Worm (Caenorhabditis elegans) whole organism, late embryonic: Measurements from ENCODE around the gene R04D3.2.

Experiments used
- C08G9.2 ChIP-seq: sonication (generic microtip); optimal IDR thresholded peaks from 2 replicates; lab custom pipeline; 2016; ENCODE audit warnings: mild to moderate bottlenecking, missing genetic modification characterization, moderate library complexity, missing compliant biosample characterization
- C38D4.7 ChIP-seq: fragments of 200-800 bp; sonication (Bioruptor generic); optimal IDR thresholded peaks from 2 replicates; lab custom pipeline; 2018; ENCODE audit warnings: mild to moderate bottlenecking, missing genetic modification characterization, moderate library complexity, missing compliant biosample characterization
- F13H6.1 ChIP-seq: sonication (generic microtip); optimal IDR thresholded peaks from 2 replicates; lab custom pipeline; 2016; ENCODE audit warnings: missing genetic modification characterization, missing compliant biosample characterization
- K02D7.2 ChIP-seq: sonication (generic microtip); optimal IDR thresholded peaks from 2 replicates; lab custom pipeline; 2017; ENCODE audit warnings: mild to moderate bottlenecking, missing genetic modification characterization, missing compliant biosample characterization
- K09A11.1 ChIP-seq: sonication (generic microtip); optimal IDR thresholded peaks from 2 replicates; lab custom pipeline; 2017; ENCODE audit warnings: antibody characterized with exemption, mild to moderate bottlenecking, missing genetic modification characterization, missing compliant biosample characterization; ENCODE audit not compliant: insufficient read depth
- T23F11.4 ChIP-seq: fragments of 200-800 bp; sonication (Bioruptor generic); optimal IDR thresholded peaks from 2 replicates; lab custom pipeline; 2018; ENCODE audit warnings: mild to moderate bottlenecking, missing genetic modification characterization, missing compliant biosample characterization
- ama-1 ChIP-seq: fragments of 150-350 bp; optimal IDR thresholded peaks from 2 replicates; lab custom pipeline; 2014
- ceh-14 ChIP-seq: sonication (generic microtip); optimal IDR thresholded peaks from 2 replicates; lab custom pipeline; 2016; ENCODE audit warnings: missing genotype, missing genetic modification characterization, missing compliant biosample characterization
- ceh-18 ChIP-seq: sonication (generic microtip); optimal IDR thresholded peaks from 2 replicates; lab custom pipeline; 2016; ENCODE audit warnings: missing genetic modification characterization, missing compliant biosample characterization
- ceh-19 ChIP-seq: fragments of 200-800 bp; sonication (Bioruptor generic); optimal IDR thresholded peaks from 2 replicates; lab custom pipeline; 2018; ENCODE audit warnings: mild to moderate bottlenecking, missing genetic modification characterization, missing compliant biosample characterization
- ceh-24 ChIP-seq: sonication (generic microtip); optimal IDR thresholded peaks from 2 replicates; lab custom pipeline; 2016; ENCODE audit warnings: mild to moderate bottlenecking, missing genetic modification characterization, missing compliant biosample characterization
- ceh-31 ChIP-seq: sonication (generic microtip); optimal IDR thresholded peaks from 2 replicates; lab custom pipeline; 2016; ENCODE audit warnings: missing genetic modification characterization, missing compliant biosample characterization
- ceh-6 ChIP-seq: fragments of 200-800 bp; sonication (Bioruptor generic); optimal IDR thresholded peaks from 2 replicates; lab custom pipeline; 2018; ENCODE audit warnings: mild to moderate bottlenecking, missing genetic modification characterization, missing compliant biosample characterization
- dmd-4 ChIP-seq: sonication (generic microtip); optimal IDR thresholded peaks from 2 replicates; lab custom pipeline; 2016; ENCODE audit warnings: borderline replicate concordance, missing genetic modification characterization, missing compliant biosample characterization
- dve-1 ChIP-seq: sonication (generic microtip); optimal IDR thresholded peaks from 2 replicates; lab custom pipeline; 2017; ENCODE audit warnings: antibody characterized with exemption, mild to moderate bottlenecking, missing genetic modification characterization, missing compliant biosample characterization
- elt-4 ChIP-seq: sonication (generic microtip); optimal IDR thresholded peaks from 2 replicates; lab custom pipeline; 2016; ENCODE audit warnings: missing genetic modification characterization, missing compliant biosample characterization
- ets-4 ChIP-seq: sonication (generic microtip); optimal IDR thresholded peaks from 2 replicates; lab custom pipeline; 2016; ENCODE audit warnings: missing genetic modification characterization, missing compliant biosample characterization
- eyg-1 ChIP-seq: sonication (generic microtip); optimal IDR thresholded peaks from 2 replicates; lab custom pipeline; 2016; ENCODE audit warnings: missing genotype, missing genetic modification characterization, missing compliant biosample characterization
- fkh-10 ChIP-seq: fragments of 150-350 bp; optimal IDR thresholded peaks from 2 replicates; lab custom pipeline; 2014; ENCODE audit warnings: missing biosample characterization, missing genetic modification reagents, missing genetic modification characterization
- hlh-13 ChIP-seq: fragments of 200-800 bp; sonication (Bioruptor generic); optimal IDR thresholded peaks from 2 replicates; lab custom pipeline; 2018; ENCODE audit warnings: mild to moderate bottlenecking, missing genetic modification characterization, missing compliant biosample characterization
- hlh-15 ChIP-seq: sonication (generic microtip); optimal IDR thresholded peaks from 2 replicates; lab custom pipeline; 2016; ENCODE audit warnings: missing genetic modification characterization, missing compliant biosample characterization
- hlh-30 ChIP-seq: sonication (generic microtip); optimal IDR thresholded peaks from 2 replicates; lab custom pipeline; 2017; ENCODE audit warnings: antibody characterized with exemption, missing genetic modification characterization, missing compliant biosample characterization; ENCODE audit not compliant: insufficient read depth
- hlh-6 ChIP-seq: sonication (generic microtip); optimal IDR thresholded peaks from 2 replicates; lab custom pipeline; 2016; ENCODE audit warnings: missing genotype, missing genetic modification characterization, missing compliant biosample characterization
- hlh-8 ChIP-seq: sonication (generic microtip); optimal IDR thresholded peaks from 2 replicates; lab custom pipeline; 2016; ENCODE audit warnings: missing genotype, missing genetic modification characterization, missing compliant biosample characterization
- lim-6 ChIP-seq: sonication (generic microtip); optimal IDR thresholded peaks from 2 replicates; lab custom pipeline; 2016; ENCODE audit warnings: missing genetic modification characterization, missing compliant biosample characterization
- lin-11 ChIP-seq: fragments of 200-800 bp; sonication (Bioruptor generic); optimal IDR thresholded peaks from 2 replicates; lab custom pipeline; 2018; ENCODE audit warnings: mild to moderate bottlenecking, missing genetic modification characterization, missing compliant biosample characterization
- madf-2 ChIP-seq: sonication (generic microtip); optimal IDR thresholded peaks from 2 replicates; lab custom pipeline; 2017; ENCODE audit warnings: missing genetic modification characterization, missing compliant biosample characterization
- nfya-1 ChIP-seq: sonication (generic microtip); optimal IDR thresholded peaks from 2 replicates; lab custom pipeline; 2017; ENCODE audit warnings: missing genetic modification characterization, mild to moderate bottlenecking, missing compliant biosample characterization, antibody characterized with exemption, moderate library complexity
- npax-4 ChIP-seq: sonication (generic microtip); optimal IDR thresholded peaks from 2 replicates; lab custom pipeline; 2016; ENCODE audit warnings: missing genetic modification characterization, missing compliant biosample characterization
- pha-2 ChIP-seq: sonication (generic microtip); optimal IDR thresholded peaks from 2 replicates; lab custom pipeline; 2017; ENCODE audit warnings: mild to moderate bottlenecking, missing genetic modification characterization, missing compliant biosample characterization
- pqm-1 ChIP-seq: sonication (generic microtip); optimal IDR thresholded peaks from 2 replicates; lab custom pipeline; 2016; ENCODE audit warnings: missing genetic modification characterization, missing compliant biosample characterization
- pros-1 ChIP-seq: fragments of 150-350 bp; optimal IDR thresholded peaks from 2 replicates; lab custom pipeline; 2014; ENCODE audit warnings: missing biosample characterization, missing genetic modification reagents, missing genetic modification characterization
- rnt-1 ChIP-seq: sonication (generic microtip); optimal IDR thresholded peaks from 2 replicates; lab custom pipeline; 2016; ENCODE audit warnings: missing genetic modification characterization, missing compliant biosample characterization
- sox-2 ChIP-seq: fragments of 200-800 bp; sonication (Bioruptor generic); IDR thresholded peaks from 2 replicates; pipeline ENCODE4 v1.3.6; 2022; ENCODE audit warnings: missing genetic modification reagents, missing genetic modification characterization, missing compliant biosample characterization
- tbx-2 ChIP-seq: sonication (generic microtip); optimal IDR thresholded peaks from 2 replicates; lab custom pipeline; 2016; ENCODE audit warnings: missing genetic modification characterization, missing compliant biosample characterization
- tbx-7 ChIP-seq: sonication (generic microtip); optimal IDR thresholded peaks from 2 replicates; lab custom pipeline; 2016; ENCODE audit warnings: missing genotype, missing genetic modification characterization, missing compliant biosample characterization
- unc-42 ChIP-seq: sonication (generic microtip); optimal IDR thresholded peaks from 2 replicates; lab custom pipeline; 2016; ENCODE audit warnings: missing genotype, missing genetic modification characterization, missing compliant biosample characterization
- unc-55 ChIP-seq: sonication (generic microtip); optimal IDR thresholded peaks from 2 replicates; lab custom pipeline; 2017; ENCODE audit warnings: missing biosample characterization, missing genetic modification reagents, missing genetic modification characterization
- unc-86 ChIP-seq: sonication (generic microtip); optimal IDR thresholded peaks from 2 replicates; lab custom pipeline; 2016; ENCODE audit warnings: missing genetic modification characterization, missing compliant biosample characterization
- zip-5 ChIP-seq: sonication (generic microtip); optimal IDR thresholded peaks from 2 replicates; lab custom pipeline; 2016; ENCODE audit warnings: missing genetic modification characterization, missing compliant biosample characterization
- ztf-16 ChIP-seq: sonication (generic microtip); optimal IDR thresholded peaks from 2 replicates; lab custom pipeline; 2017; ENCODE audit warnings: missing genetic modification characterization, missing compliant biosample characterization

Gene R04D3.2

DNA sequence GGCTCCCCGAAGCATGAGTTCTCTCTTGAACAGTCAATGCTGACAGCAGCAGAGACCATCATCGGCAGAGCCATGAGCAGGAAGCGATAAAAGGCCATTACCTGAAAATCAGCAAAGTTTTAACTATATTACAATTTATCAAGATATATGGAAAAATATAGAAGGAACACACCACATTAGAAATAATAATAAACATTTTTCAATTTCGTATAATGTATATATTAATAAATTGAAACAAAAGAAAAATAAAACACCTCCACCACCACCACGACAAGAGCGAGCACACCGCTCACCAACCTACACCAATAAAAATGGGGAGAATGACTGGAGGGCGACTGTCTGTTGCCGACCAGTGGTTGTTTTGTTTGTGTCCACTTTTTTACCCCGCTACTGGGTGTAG, at the start of gene R04D3.2:
TSS of gene R04D3.2 (minus strand) at position 101 of the 400 bp plus-strand sequence.
- TF ChIP-seq hlh-8 (tag; lab: Kevin White, UChicago), result no peak
- no peak for TF ChIP-seq C08G9.2 (tag; lab: Kevin White, UChicago)
- TF ChIP-seq tbx-7 (tag; lab: Kevin White, UChicago), result no peak
- no peak for TF ChIP-seq rnt-1
- no peak for TF ChIP-seq hlh-15 (tag; lab: Kevin White, UChicago)
- TF ChIP-seq F13H6.1 (tag; lab: Kevin White, UChicago), result no peak
- no peak for TF ChIP-seq elt-4
- no peak for TF ChIP-seq eyg-1
- no peak for TF ChIP-seq T23F11.4 (GFP tag; lab: Kevin White, UChicago)
- TF ChIP-seq C38D4.7 (GFP tag; lab: Kevin White, UChicago), result no peak
- TF ChIP-seq ceh-24 (tag; lab: Kevin White, UChicago), result no peak
- no peak for TF ChIP-seq dve-1
- TF ChIP-seq zip-5 (tag; lab: Kevin White, UChicago), result no peak
- TF ChIP-seq K09A11.1 (tag; lab: Kevin White, UChicago), result no peak
- TF ChIP-seq lin-11 (tag; lab: Kevin White, UChicago), result no peak
- TF ChIP-seq pqm-1 (tag; lab: Kevin White, UChicago), result no peak
- no peak for TF ChIP-seq ceh-19 (GFP tag; lab: Kevin White, UChicago)
- no peak for TF ChIP-seq fkh-10 (GFP tag; lab: Kevin White, UChicago)
- TF ChIP-seq ama-1 (lab: Kevin White, UChicago), result no peak
- no peak for TF ChIP-seq npax-4 (tag; lab: Kevin White, UChicago)

DNA sequence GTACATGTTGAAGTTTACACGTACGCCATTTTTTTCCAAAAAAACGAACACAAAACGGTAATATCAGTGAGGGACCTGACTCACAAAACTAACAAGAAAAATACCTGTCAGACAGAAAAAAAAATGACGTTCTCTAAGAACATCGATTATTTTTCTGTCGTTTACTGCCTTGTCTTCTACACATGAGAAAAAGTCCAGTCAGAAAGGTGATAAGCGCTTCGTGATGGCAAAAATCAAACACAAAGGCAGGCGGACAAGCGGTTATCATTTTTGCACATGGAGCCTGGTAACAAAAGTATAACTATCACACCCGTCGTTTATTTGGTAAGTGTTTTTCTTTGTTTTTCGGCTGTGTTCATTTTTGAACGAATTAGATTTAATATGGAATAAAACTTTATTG, 47.4 kb upstream of the R04D3.2 start, which contains the start of gene F46G10.4:
TSS of gene F46G10.4 (plus strand) at position 212 of the 400 bp plus-strand sequence.
- no peak for TF ChIP-seq pha-2 (tag; lab: Kevin White, UChicago)
- TF ChIP-seq F13H6.1 (tag; lab: Kevin White, UChicago), result no peak
- no peak for TF ChIP-seq hlh-13 (GFP tag; lab: Kevin White, UChicago)

DNA sequence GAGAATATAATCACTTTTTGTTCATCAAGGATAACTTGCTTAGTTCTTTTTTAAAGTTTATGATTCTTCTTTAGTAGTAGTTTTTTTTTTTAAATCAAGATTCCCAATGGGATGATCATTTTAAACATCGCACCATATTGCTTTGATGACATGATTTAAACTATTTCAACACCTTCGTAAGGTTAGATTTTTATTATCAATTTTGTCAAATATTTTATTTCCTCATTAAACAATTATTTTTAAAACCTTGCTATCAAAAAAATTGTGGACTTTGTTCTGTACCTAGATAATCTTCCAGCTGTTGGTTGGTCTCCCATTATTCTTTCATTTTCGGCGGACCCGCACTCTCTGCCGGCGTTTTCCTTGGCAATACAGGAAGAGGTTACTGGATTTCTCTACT, 45.0 kb upstream of the R04D3.2 start, which contains the start of gene sir-2.3:
TSS of gene sir-2.3 (plus strand) at position 301 of the 400 bp plus-strand sequence.
- TF ChIP-seq hlh-8 (tag; lab: Kevin White, UChicago) (no peak), dve-1 (no peak), ceh-14 (no peak), ztf-16 (no peak), lim-6 (no peak), unc-86 (tag; lab: Kevin White, UChicago) (no peak), rnt-1 (no peak), pros-1 (tag; lab: Kevin White, UChicago) (no peak), hlh-13 (GFP tag; lab: Kevin White, UChicago) (no peak), ceh-6 (GFP tag; lab: Kevin White, UChicago) (no peak), C08G9.2 (tag; lab: Kevin White, UChicago) (no peak), dmd-4 (no peak), K02D7.2 (tag; lab: Kevin White, UChicago) (no peak), unc-42 (tag; lab: Kevin White, UChicago) (no peak), hlh-15 (tag; lab: Kevin White, UChicago) (no peak), eyg-1 (no peak), tbx-2 (no peak), madf-2 (tag; lab: Kevin White, UChicago) (no peak), pha-2 (tag; lab: Kevin White, UChicago) (no peak)

DNA sequence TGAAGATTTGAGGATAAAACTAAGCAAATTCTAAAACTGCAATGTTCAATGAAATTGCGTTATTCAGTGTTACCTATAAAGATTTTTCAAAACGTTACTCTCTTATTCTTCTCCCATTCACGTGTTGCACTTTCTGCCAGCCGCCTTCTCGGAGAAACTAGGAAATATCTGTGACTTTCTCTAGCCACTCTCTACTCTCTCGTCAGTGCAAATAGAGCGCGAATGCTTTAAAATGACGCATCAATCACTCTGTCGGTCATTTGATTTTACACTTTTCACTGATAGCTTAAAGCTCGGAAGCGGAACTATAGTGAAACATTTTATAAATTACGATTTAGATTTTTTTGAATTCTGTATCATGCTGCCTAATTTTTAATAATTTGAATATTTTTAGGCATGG, 42.4 kb upstream of the R04D3.2 start:
- peak; percentile 99 for TF ChIP-seq unc-55
- TF ChIP-seq ceh-24 (tag; lab: Kevin White, UChicago), result no peak
- no peak for TF ChIP-seq eyg-1
- peak; percentile 23 for TF ChIP-seq rnt-1
- peak; percentile 63 for TF ChIP-seq ceh-18 (tag; lab: Kevin White, UChicago)
- no peak for TF ChIP-seq sox-2
- no peak for TF ChIP-seq ets-4 (tag; lab: Kevin White, UChicago)
- peak; percentile 3 for TF ChIP-seq tbx-2
- peak; percentile 27 for TF ChIP-seq ceh-31 (tag; lab: Kevin White, UChicago)
- peak; percentile 36 for TF ChIP-seq nfya-1 (tag; lab: Kevin White, UChicago)
- TF ChIP-seq hlh-6, result no peak
- TF ChIP-seq hlh-30 (tag; lab: Kevin White, UChicago), result peak; percentile 57
